Worm (Caenorhabditis elegans): ENCODE results near the gene fbxb-49.

DNA sequence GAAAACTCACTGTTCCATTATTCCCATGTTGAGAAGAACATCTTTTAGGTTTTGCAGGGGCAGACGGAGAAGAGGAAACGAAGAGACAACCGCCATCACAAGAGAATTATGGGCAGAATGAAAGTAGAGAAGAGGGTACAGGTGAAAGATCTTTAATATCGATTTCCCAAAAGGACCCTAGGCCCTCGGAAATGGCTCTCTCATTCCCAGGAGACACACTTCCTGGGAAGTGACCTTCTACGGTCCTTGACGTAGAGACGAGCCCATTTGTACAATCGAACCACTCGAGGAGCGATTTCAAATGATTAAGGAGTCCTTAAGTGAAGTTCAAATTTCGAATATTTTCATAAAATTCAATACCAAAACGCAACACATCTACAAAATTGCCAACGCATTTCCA lies 2.7 kb downstream of the fbxb-49 start, which contains the start of gene fbxb-46:
- no peak for TF ChIP-seq nhr-25 (tag; optimal IDR thresholded peaks at IDR 0.05)
- no peak for TF ChIP-seq mab-5 (tag; optimal IDR thresholded peaks at IDR 0.05)
- no peak for TF ChIP-seq alr-1 (tag; optimal IDR thresholded peaks at IDR 0.05)
- TF ChIP-seq egl-27 (tag; optimal IDR thresholded peaks at IDR 0.05), result no peak
- TF ChIP-seq aly-2 (tag; optimal IDR thresholded peaks at IDR 0.05), result no peak
- TF ChIP-seq unc-62 (GFP tag; optimal IDR thresholded peaks at IDR 0.05), result no peak
- no peak for TF ChIP-seq elt-1 (tag; optimal IDR thresholded peaks at IDR 0.05)
- TF ChIP-seq skn-1 (tag; optimal IDR thresholded peaks at IDR 0.05), result no peak
- no peak for TF ChIP-seq lin-11 (tag; optimal IDR thresholded peaks at IDR 0.05)
- TF ChIP-seq nhr-23 (tag; optimal IDR thresholded peaks at IDR 0.05), result no peak
- TF ChIP-seq zag-1 (tag; optimal IDR thresholded peaks at IDR 0.05), result no peak
- TF ChIP-seq lin-39 (tag; optimal IDR thresholded peaks at IDR 0.05), result no peak
- TF ChIP-seq blmp-1 (tag; optimal IDR thresholded peaks at IDR 0.05; ENCODE audit: insufficient read depth), result no peak

Data from whole organism, L2 larva.